Worm (Caenorhabditis elegans): ENCODE data around the gene C45G9.9.

- TF ChIP-seq ZK546.5 (tag; optimal IDR thresholded peaks at IDR 0.05) = no peak
- TF ChIP-seq egl-5 (tag; optimal IDR thresholded peaks at IDR 0.05) = no peak
- no peak for TF ChIP-seq nhr-67 (tag; optimal IDR thresholded peaks at IDR 0.05)
- no peak for TF ChIP-seq daf-12 (tag; optimal IDR thresholded peaks at IDR 0.05)
- no peak for TF ChIP-seq pqm-1 (tag; optimal IDR thresholded peaks at IDR 0.05)
- TF ChIP-seq ceh-9 (tag; optimal IDR thresholded peaks at IDR 0.05) = no peak
- TF ChIP-seq nfya-1 (tag; optimal IDR thresholded peaks at IDR 0.05; ENCODE audit: insufficient read depth) = no peak
- TF ChIP-seq ama-1 (optimal IDR thresholded peaks at IDR 0.05) = no peak
- TF ChIP-seq lin-15B (tag; optimal IDR thresholded peaks at IDR 0.05) = no peak
- TF ChIP-seq pha-4 (tag; optimal IDR thresholded peaks at IDR 0.05) = no peak
- TF ChIP-seq nhr-237 (tag; optimal IDR thresholded peaks at IDR 0.05) = no peak
- no peak for TF ChIP-seq nhr-11 (tag; optimal IDR thresholded peaks at IDR 0.05)
- TF ChIP-seq elt-2 (tag; optimal IDR thresholded peaks at IDR 0.05) = no peak
Measured at ce11 chrIII:5008730-5009129, 46.9 kb downstream of the C45G9.9 start, which contains the start of gene R144.11.

Measured in whole organism, L3 larva.